Worm (Caenorhabditis elegans) whole organism, L4/young adult: ENCODE measurements around the gene C16A11.3.

Source experiments
- dao-5 ChIP-seq: sonication (generic microtip); optimal IDR thresholded peaks from 2 replicates; lab custom pipeline; 2016; ENCODE audit warnings: missing genotype, missing genetic modification characterization, moderate library complexity, missing compliant biosample characterization
- him-1 ChIP-seq: sonication (generic microtip); optimal IDR thresholded peaks from 2 replicates; lab custom pipeline; 2016; ENCODE audit warnings: missing genotype, missing genetic modification reagents, missing genetic modification characterization, missing compliant biosample characterization

DNA sequence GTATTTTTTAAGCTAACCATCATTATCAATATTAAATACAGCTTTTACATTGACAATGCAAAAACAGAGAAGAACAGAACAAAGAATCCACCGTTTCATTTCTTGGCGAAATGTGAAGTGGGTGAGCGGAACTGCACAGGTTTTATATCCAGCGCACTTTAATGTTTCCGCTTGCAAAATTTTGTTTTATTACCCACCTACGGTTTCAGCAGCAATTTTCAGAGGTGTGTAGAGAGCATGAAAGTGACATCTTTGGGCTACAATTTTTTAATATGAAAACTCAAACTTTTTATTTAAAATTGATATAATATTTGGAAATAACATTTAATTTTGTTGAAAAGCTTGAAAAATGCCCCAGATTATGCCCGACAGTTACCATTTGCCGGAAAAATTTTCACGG is 29.3 kb downstream of the C16A11.3 start, which contains the start of gene clec-135:
- TF ChIP-seq him-1 (tag; lab: Kevin White, UChicago) (no peak), dao-5 (tag; lab: Kevin White, UChicago) (no peak)
